Worm (Caenorhabditis elegans) whole organism, young adult: ENCODE measurements around the gene C04C3.9.

Source experiments
- B0336.3 ChIP-seq: fragments of 200-800 bp; sonication (Bioruptor generic); IDR thresholded peaks from 2 replicates; pipeline ENCODE4 v1.3.6; 2022; ENCODE audit warnings: missing genetic modification characterization, missing compliant biosample characterization
- F23B12.7 ChIP-seq: sonication (generic microtip); optimal IDR thresholded peaks from 2 replicates; lab custom pipeline; 2017; ENCODE audit warnings: missing genetic modification characterization, mild to moderate bottlenecking, missing compliant biosample characterization, antibody characterized with exemption, moderate library complexity; ENCODE audit not compliant: insufficient read depth
- F57C9.4 ChIP-seq: sonication (generic microtip); optimal IDR thresholded peaks from 2 replicates; lab custom pipeline; 2017; ENCODE audit warnings: mild to moderate bottlenecking, missing genetic modification characterization, missing compliant biosample characterization
- K12H6.12 ChIP-seq: fragments of 200-800 bp; sonication (Bioruptor generic); optimal IDR thresholded peaks from 2 replicates; lab custom pipeline; 2018; ENCODE audit warnings: mild to moderate bottlenecking, missing genetic modification characterization, missing compliant biosample characterization
- ama-1 ChIP-seq, 3 experiments: fragments of 150-350 bp in 1 of 3; sonication (generic microtip) in 2 of 3; optimal IDR thresholded peaks; 2 replicates each; lab custom pipeline; 2014 to 2018; ENCODE audit warnings: missing biosample characterization in 2 of 3, missing genetic modification characterization in 2 of 3, missing genetic modification reagents in 2 of 3
- ets-4 ChIP-seq: fragments of 200-800 bp; sonication (Bioruptor generic); optimal IDR thresholded peaks from 2 replicates; lab custom pipeline; 2018; ENCODE audit warnings: mild to moderate bottlenecking, missing genetic modification characterization, missing compliant biosample characterization
- hlh-12 ChIP-seq: sonication (generic microtip); optimal IDR thresholded peaks from 2 replicates; lab custom pipeline; 2016; ENCODE audit warnings: missing genetic modification characterization, missing compliant biosample characterization
- mcd-1 ChIP-seq: fragments of 200-800 bp; sonication (Bioruptor generic); IDR thresholded peaks from 2 replicates; pipeline ENCODE4 v1.3.6; 2022; ENCODE audit warnings: missing genetic modification reagents, missing genetic modification characterization, missing compliant biosample characterization
- nfya-1 ChIP-seq: sonication (generic microtip); optimal IDR thresholded peaks from 2 replicates; lab custom pipeline; 2017; ENCODE audit warnings: antibody characterized with exemption, missing compliant biosample characterization, missing genetic modification characterization, borderline replicate concordance; ENCODE audit not compliant: insufficient read depth
- ztf-22 ChIP-seq: fragments of 200-800 bp; sonication (Bioruptor generic); optimal IDR thresholded peaks from 2 replicates; lab custom pipeline; 2018; ENCODE audit warnings: mild to moderate bottlenecking, missing genetic modification characterization, moderate library complexity, missing compliant biosample characterization

ce11 chrIV:3428434-3428950 is at the start of gene C04C3.9, which contains the start of gene srz-60:
- TF ChIP-seq ztf-22, result no peak
- TF ChIP-seq nfya-1 (tag; lab: Kevin White, UChicago), result no peak
- TF ChIP-seq mcd-1 (GFP tag; lab: Robert Waterston, UW), result no peak
- no peak for TF ChIP-seq K12H6.12
- TF ChIP-seq F57C9.4 (tag; lab: Kevin White, UChicago), result no peak
- TF ChIP-seq ama-1 (optimal IDR thresholded peaks at IDR 0.05; lab: Kevin White, UChicago), result no peak
- TF ChIP-seq ama-1 (GFP tag; optimal IDR thresholded peaks at IDR 0.05; lab: Kevin White, UChicago), result no peak
- TF ChIP-seq hlh-12, result no peak
- TF ChIP-seq ets-4 (GFP tag; lab: Kevin White, UChicago), result no peak
- no peak for TF ChIP-seq B0336.3
- TF ChIP-seq F23B12.7, result no peak
